Worm (Caenorhabditis elegans): ENCODE measurements around the gene csc-1.

ce11 chrII:13637464-13637863 is 40.7 kb downstream of the csc-1 start:
- TF ChIP-seq nhr-90 (tag; optimal IDR thresholded peaks at IDR 0.05) (no peak), F39B2.1 (GFP tag; IDR thresholded peaks at IDR 0.05) (no peak), let-607 (tag; optimal IDR thresholded peaks at IDR 0.05) (no peak), ztf-25 (GFP tag; IDR thresholded peaks at IDR 0.05) (no peak), hmg-20 (GFP tag; IDR thresholded peaks at IDR 0.05) (no peak), lsy-27 (tag; optimal IDR thresholded peaks at IDR 0.05; ENCODE audit: borderline replicate concordance, insufficient read depth) (no peak), mxl-1 (tag; optimal IDR thresholded peaks at IDR 0.05) (no peak), T07F8.4 (tag; optimal IDR thresholded peaks at IDR 0.05) (no peak), egl-44 (GFP tag; IDR thresholded peaks at IDR 0.05) (no peak), ama-1 (optimal IDR thresholded peaks at IDR 0.05) (no peak), ama-1 (GFP tag; optimal IDR thresholded peaks at IDR 0.05) (no peak), nfya-2 (GFP tag; IDR thresholded peaks at IDR 0.05) (no peak)
